Worm (Caenorhabditis elegans): ENCODE measurements around the gene ssp-32.
A peak's percentile ranks its signal among the peaks of the same experiment; 100 is the strongest.
"Not testable (repeated sequence)": the region's sequence is repeated elsewhere in the genome, so short reads cannot be mapped to it uniquely, and the experiment has no call there.

The ssp-32 gene

ce11 chrIV:9891938-9892337 is 3.2 kb upstream of the ssp-32 start, which contains the start of gene F32B6.4:
Gene F32B6.4, minus strand, starts transcription at chrIV:9892038.
- TF ChIP-seq unc-39 (tag; optimal IDR thresholded peaks at IDR 0.05), result no peak
- no peak for TF ChIP-seq crh-2 (tag; optimal IDR thresholded peaks at IDR 0.05)
- TF ChIP-seq dmd-4 (tag; optimal IDR thresholded peaks at IDR 0.05), result no peak

- TF ChIP-seq lin-13 (GFP tag; optimal IDR thresholded peaks at IDR 0.05); snpc-4 (tag; optimal IDR thresholded peaks at IDR 0.05); dmd-4 (tag; optimal IDR thresholded peaks at IDR 0.05): not testable (repeated sequence)
These were observed 1.5 kb upstream of the ssp-32 start, which contains the start of gene sss-1 for ce11 chrIV:9893649-9894048. Gene sss-1, minus strand, starts transcription at chrIV:9893749.

ce11 chrIV:9894331-9894730 is 857 bp upstream of the ssp-32 start, which contains the start of gene msp-77:
Gene msp-77, plus strand, starts transcription at chrIV:9894631.
- not testable (repeated sequence) for TF ChIP-seq dmd-4, fos-1, nhr-23 (tag; optimal IDR thresholded peaks at IDR 0.05)

ce11 chrIV:9898712-9899111 is 3.5 kb downstream of the ssp-32 start, which contains the start of gene tbc-3:
Gene tbc-3, plus strand, starts transcription at chrIV:9899012.
- TF ChIP-seq R02D3.7 (tag; optimal IDR thresholded peaks at IDR 0.05), result no peak
- TF ChIP-seq skn-1 (tag; optimal IDR thresholded peaks at IDR 0.05), result no peak
- no peak for TF ChIP-seq mab-5 (tag; optimal IDR thresholded peaks at IDR 0.05)
- no peak for TF ChIP-seq peb-1 (tag; optimal IDR thresholded peaks at IDR 0.05)
- TF ChIP-seq egl-27 (tag; optimal IDR thresholded peaks at IDR 0.05), result no peak
- no peak for TF ChIP-seq zag-1 (tag; optimal IDR thresholded peaks at IDR 0.05)
- TF ChIP-seq lin-11 (tag; optimal IDR thresholded peaks at IDR 0.05), result no peak
- TF ChIP-seq unc-39 (tag; optimal IDR thresholded peaks at IDR 0.05), result no peak
- no peak for TF ChIP-seq sma-9 (GFP tag; optimal IDR thresholded peaks at IDR 0.05)
- TF ChIP-seq sma-9 (tag; optimal IDR thresholded peaks at IDR 0.05), result no peak
- no peak for TF ChIP-seq ZK546.5 (tag; optimal IDR thresholded peaks at IDR 0.05)
- TF ChIP-seq nhr-77 (tag; optimal IDR thresholded peaks at IDR 0.05), result no peak
- TF ChIP-seq C34F6.9 (tag; optimal IDR thresholded peaks at IDR 0.05), result no peak
- no peak for TF ChIP-seq lsy-2 (tag; optimal IDR thresholded peaks at IDR 0.05)

ce11 chrIV:9899227-9899626 is 4.0 kb downstream of the ssp-32 start:
- TF ChIP-seq C34F6.9 (tag; optimal IDR thresholded peaks at IDR 0.05) (peak; percentile 21), nhr-10 (tag; optimal IDR thresholded peaks at IDR 0.05) (no peak), crh-2 (tag; optimal IDR thresholded peaks at IDR 0.05) (peak; percentile 5), nhr-129 (tag; optimal IDR thresholded peaks at IDR 0.05) (peak; percentile 34)

ce11 chrIV:9903608-9904007 is 8.4 kb downstream of the ssp-32 start, which contains the start of gene best-13:
Gene best-13, plus strand, starts transcription at chrIV:9903908.
- no peak for TF ChIP-seq ztf-11 (tag; optimal IDR thresholded peaks at IDR 0.05)
- no peak for TF ChIP-seq nhr-6 (tag; optimal IDR thresholded peaks at IDR 0.05)
- no peak for TF ChIP-seq skn-1 (tag; optimal IDR thresholded peaks at IDR 0.05)
- TF ChIP-seq peb-1 (tag; optimal IDR thresholded peaks at IDR 0.05), result no peak
- no peak for TF ChIP-seq dmd-4 (tag; optimal IDR thresholded peaks at IDR 0.05)
- TF ChIP-seq nhr-77 (tag; optimal IDR thresholded peaks at IDR 0.05), result no peak
- TF ChIP-seq ama-1 (optimal IDR thresholded peaks at IDR 0.05), result no peak
- no peak for TF ChIP-seq aly-2 (tag; optimal IDR thresholded peaks at IDR 0.05)
- no peak for TF ChIP-seq mdl-1 (tag; optimal IDR thresholded peaks at IDR 0.05)
- TF ChIP-seq blmp-1 (tag; optimal IDR thresholded peaks at IDR 0.05; ENCODE audit: insufficient read depth), result no peak
- TF ChIP-seq unc-39 (tag; optimal IDR thresholded peaks at IDR 0.05), result no peak
- no peak for TF ChIP-seq nhr-23 (tag; optimal IDR thresholded peaks at IDR 0.05)
- no peak for TF ChIP-seq unc-62 (GFP tag; optimal IDR thresholded peaks at IDR 0.05)
- TF ChIP-seq lsy-2 (tag; optimal IDR thresholded peaks at IDR 0.05), result no peak
- no peak for TF ChIP-seq nhr-25 (tag; optimal IDR thresholded peaks at IDR 0.05)
- no peak for TF ChIP-seq nhr-237 (tag; optimal IDR thresholded peaks at IDR 0.05)

ce11 chrIV:9913064-9913463 is 17.9 kb downstream of the ssp-32 start:
- no peak for TF ChIP-seq dmd-4 (tag; optimal IDR thresholded peaks at IDR 0.05)
- TF ChIP-seq ztf-4 (tag; optimal IDR thresholded peaks at IDR 0.05), result no peak
- TF ChIP-seq ztf-1 (GFP tag; conservative IDR thresholded peaks at IDR 0.05), result no peak
- no peak for TF ChIP-seq ceh-16 (tag; optimal IDR thresholded peaks at IDR 0.05)
- no peak for TF ChIP-seq skn-1 (tag; optimal IDR thresholded peaks at IDR 0.05)
- TF ChIP-seq nhr-25 (tag; optimal IDR thresholded peaks at IDR 0.05), result no peak
- no peak for TF ChIP-seq R02D3.7 (tag; optimal IDR thresholded peaks at IDR 0.05)
- no peak for TF ChIP-seq unc-55 (GFP tag; optimal IDR thresholded peaks at IDR 0.05)
- TF ChIP-seq sma-9 (GFP tag; optimal IDR thresholded peaks at IDR 0.05), result no peak
- no peak for TF ChIP-seq sma-9 (tag; optimal IDR thresholded peaks at IDR 0.05)
- no peak for TF ChIP-seq nhr-77 (tag; optimal IDR thresholded peaks at IDR 0.05)
- no peak for TF ChIP-seq crh-2 (tag; optimal IDR thresholded peaks at IDR 0.05)
- no peak for TF ChIP-seq nhr-237 (tag; optimal IDR thresholded peaks at IDR 0.05)
- no peak for TF ChIP-seq egl-27 (tag; optimal IDR thresholded peaks at IDR 0.05)
- TF ChIP-seq unc-39 (tag; optimal IDR thresholded peaks at IDR 0.05), result no peak
- no peak for TF ChIP-seq nhr-10 (tag; optimal IDR thresholded peaks at IDR 0.05)
- no peak for TF ChIP-seq mdl-1 (tag; optimal IDR thresholded peaks at IDR 0.05)
